Worm (Caenorhabditis elegans) whole organism, early embryonic: ENCODE data around the gene fbxa-141.
"Not testable (repeated sequence)": the region's sequence is repeated elsewhere in the genome, so short reads cannot be mapped to it uniquely, and the experiment has no call there.

Experiments
- B0310.2 ChIP-seq: sonication (generic microtip); optimal IDR thresholded peaks from 2 replicates; lab custom pipeline; 2016; ENCODE audit warnings: mild to moderate bottlenecking, missing genetic modification characterization, missing compliant biosample characterization
- aly-1 ChIP-seq: sonication (generic microtip); optimal IDR thresholded peaks from 2 replicates; lab custom pipeline; 2016; ENCODE audit warnings: missing genetic modification characterization, missing compliant biosample characterization
- ama-1 ChIP-seq: fragments of 150-350 bp; optimal IDR thresholded peaks from 2 replicates; lab custom pipeline; 2014
- ceh-13 ChIP-seq: fragments of 200-800 bp; sonication (Bioruptor generic); optimal IDR thresholded peaks from 2 replicates; lab custom pipeline; 2018; ENCODE audit warnings: mild to moderate bottlenecking, missing genetic modification characterization, missing compliant biosample characterization
- ceh-36 ChIP-seq: sonication (generic microtip); optimal IDR thresholded peaks from 2 replicates; lab custom pipeline; 2016; ENCODE audit warnings: missing genetic modification characterization, inconsistent platforms, missing compliant biosample characterization
- ets-7 ChIP-seq: sonication (generic microtip); optimal IDR thresholded peaks from 2 replicates; lab custom pipeline; 2016; ENCODE audit warnings: missing genotype, missing genetic modification characterization, missing compliant biosample characterization
- flt-1 ChIP-seq: fragments of 200-800 bp; sonication (Bioruptor generic); IDR thresholded peaks from 2 replicates; pipeline ENCODE4 v1.3.6; 2022; ENCODE audit warnings: missing genetic modification characterization, missing compliant biosample characterization
- hmbx-1 ChIP-seq: sonication (generic microtip); optimal IDR thresholded peaks from 2 replicates; lab custom pipeline; 2016; ENCODE audit warnings: mild to moderate bottlenecking, missing genetic modification characterization, missing compliant biosample characterization
- hmg-4 ChIP-seq: fragments of 200-800 bp; sonication (Bioruptor generic); optimal IDR thresholded peaks from 2 replicates; lab custom pipeline; 2018; ENCODE audit warnings: mild to moderate bottlenecking, missing genetic modification characterization, missing compliant biosample characterization
- pes-1 ChIP-seq: fragments of 200-800 bp; sonication (Bioruptor generic); IDR thresholded peaks from 2 replicates; pipeline ENCODE4 v1.3.6; 2022; ENCODE audit warnings: missing genetic modification reagents, missing genetic modification characterization, missing compliant biosample characterization
- scrt-1 ChIP-seq: fragments of 200-800 bp; sonication (Bioruptor generic); IDR thresholded peaks from 2 replicates; pipeline ENCODE4 v1.3.6; 2022; ENCODE audit warnings: missing genetic modification characterization, missing compliant biosample characterization
- sea-1 ChIP-seq: fragments of 200-800 bp; sonication (Bioruptor generic); conservative IDR thresholded peaks from 2 replicates; pipeline ENCODE4 v1.3.6; 2022; ENCODE audit warnings: missing genetic modification characterization, missing compliant biosample characterization
- tbx-11 ChIP-seq: fragments of 200-800 bp; sonication (Bioruptor generic); IDR thresholded peaks from 2 replicates; pipeline ENCODE4 v1.3.6; 2022; ENCODE audit warnings: missing genetic modification characterization, missing compliant biosample characterization
- tbx-37 ChIP-seq: fragments of 200-800 bp; sonication (Bioruptor generic); conservative IDR thresholded peaks from 2 replicates; pipeline ENCODE4 v1.3.6; 2022; ENCODE audit warnings: missing genetic modification reagents, missing genetic modification characterization, missing compliant biosample characterization
- tra-4 ChIP-seq: sonication (generic microtip); optimal IDR thresholded peaks from 2 replicates; lab custom pipeline; 2017; ENCODE audit warnings: missing genetic modification characterization, missing compliant biosample characterization

Gene fbxa-141

ce11 chrX:14525081-14525324 is 12.3 kb upstream of the fbxa-141 start, which contains the start of gene nspc-17:
TSS of gene nspc-17 (minus strand) at chrX:14525181.
- TF ChIP-seq flt-1 (GFP tag; lab: Robert Waterston, UW); ets-7 (tag; lab: Kevin White, UChicago); aly-1 (tag; lab: Kevin White, UChicago): not testable (repeated sequence)

ce11 chrX:14523275-14523674 is 10.6 kb upstream of the fbxa-141 start, which contains the start of gene nspc-16:
TSS of gene nspc-16 (plus strand) at chrX:14523575.
- no peak for TF ChIP-seq ama-1 (lab: Kevin White, UChicago)
- TF ChIP-seq ceh-13 (GFP tag; lab: Kevin White, UChicago): no peak
- no peak for TF ChIP-seq tra-4 (tag; lab: Kevin White, UChicago)
- no peak for TF ChIP-seq tbx-11 (GFP tag; lab: Robert Waterston, UW)
- no peak for TF ChIP-seq hmbx-1
- TF ChIP-seq hmg-4 (GFP tag; lab: Kevin White, UChicago): no peak

ce11 chrX:14520463-14520862 is 7.7 kb upstream of the fbxa-141 start, which contains the start of gene D1025.1:
TSS of gene D1025.1 (plus strand) at chrX:14520763.
- no peak for TF ChIP-seq ama-1 (lab: Kevin White, UChicago)
- TF ChIP-seq aly-1 (tag; lab: Kevin White, UChicago): no peak

- TF ChIP-seq hmg-4 (GFP tag; lab: Kevin White, UChicago) (no peak), scrt-1 (GFP tag; lab: Robert Waterston, UW) (no peak), flt-1 (GFP tag; lab: Robert Waterston, UW) (no peak), tbx-11 (GFP tag; lab: Robert Waterston, UW) (no peak), ama-1 (lab: Kevin White, UChicago) (no peak), tra-4 (tag; lab: Kevin White, UChicago) (no peak), pes-1 (no peak), ets-7 (tag; lab: Kevin White, UChicago) (no peak)
These were observed 5.1 kb upstream of the fbxa-141 start for ce11 chrX:14517842-14518241.

ce11 chrX:14516560-14516959 is 3.8 kb upstream of the fbxa-141 start, which contains the start of gene D1025.10:
TSS of gene D1025.10 (plus strand) at chrX:14516860.
- TF ChIP-seq flt-1 (GFP tag; lab: Robert Waterston, UW) (no peak), tbx-37 (GFP tag; lab: Robert Waterston, UW) (no peak), hmg-4 (GFP tag; lab: Kevin White, UChicago) (no peak), tra-4 (tag; lab: Kevin White, UChicago) (no peak), aly-1 (tag; lab: Kevin White, UChicago) (no peak), sea-1 (GFP tag; lab: Robert Waterston, UW) (no peak), pes-1 (no peak)

- TF ChIP-seq B0310.2: no peak
- no peak for TF ChIP-seq ceh-13 (GFP tag; lab: Kevin White, UChicago)
- no peak for TF ChIP-seq pes-1
- no peak for TF ChIP-seq ets-7 (tag; lab: Kevin White, UChicago)
- TF ChIP-seq scrt-1 (GFP tag; lab: Robert Waterston, UW): no peak
- TF ChIP-seq tbx-37 (GFP tag; lab: Robert Waterston, UW): no peak
- TF ChIP-seq tra-4 (tag; lab: Kevin White, UChicago): no peak
These were observed 2.3 kb upstream of the fbxa-141 start, which contains the start of gene gcsh-1 for ce11 chrX:14515028-14515427. TSS of gene gcsh-1 (minus strand) at chrX:14515073.

- no peak for TF ChIP-seq hmg-4 (GFP tag; lab: Kevin White, UChicago)
- peak; percentile 5 for TF ChIP-seq ceh-36 (tag; lab: Kevin White, UChicago)
These were observed 745 bp upstream of the fbxa-141 start for ce11 chrX:14513462-14513861.

ce11 chrX:14510358-14510757 is 2.4 kb downstream of the fbxa-141 start:
- no peak for TF ChIP-seq ceh-36 (tag; lab: Kevin White, UChicago)
- TF ChIP-seq flt-1 (GFP tag; lab: Robert Waterston, UW): no peak
- TF ChIP-seq hmbx-1: no peak

- TF ChIP-seq ama-1 (lab: Kevin White, UChicago): no peak
- no peak for TF ChIP-seq flt-1 (GFP tag; lab: Robert Waterston, UW)
- TF ChIP-seq tbx-11 (GFP tag; lab: Robert Waterston, UW): no peak
- TF ChIP-seq scrt-1 (GFP tag; lab: Robert Waterston, UW): no peak
These were observed 3.9 kb downstream of the fbxa-141 start for ce11 chrX:14508823-14509259.

ce11 chrX:14507992-14508391 is 4.7 kb downstream of the fbxa-141 start:
- no peak for TF ChIP-seq hmbx-1
- TF ChIP-seq scrt-1 (GFP tag; lab: Robert Waterston, UW): no peak
- TF ChIP-seq B0310.2: no peak
- TF ChIP-seq ets-7 (tag; lab: Kevin White, UChicago): no peak
